Worm (Caenorhabditis elegans) whole organism, L4 larva: ENCODE results near the gene str-232.

Source experiments
- dpl-1 ChIP-seq: fragments of 150-350 bp; optimal IDR thresholded peaks from 2 replicates; lab custom pipeline; 2014; ENCODE audit warnings: missing biosample characterization, missing genetic modification reagents, missing genetic modification characterization
- lin-13 ChIP-seq: fragments of 150-350 bp; optimal IDR thresholded peaks from 2 replicates; lab custom pipeline; 2014; ENCODE audit warnings: missing biosample characterization, missing genetic modification reagents, missing genetic modification characterization
- lir-3 ChIP-seq: sonication (generic microtip); optimal IDR thresholded peaks from 2 replicates; lab custom pipeline; 2016; ENCODE audit warnings: mild to moderate bottlenecking, missing genetic modification characterization, missing compliant biosample characterization
- pha-4 ChIP-seq, 2 experiments: fragments of 150-350 bp in 1 of 2; fragments of 200-800 bp in 1 of 2; sonication (Bioruptor generic) in 1 of 2; IDR thresholded peaks in 1 of 2; optimal IDR thresholded peaks in 1 of 2; 2 replicates each; pipeline versions ENCODE4 v1.3.6 to Lab custom; 2014 to 2022; ENCODE audit warnings: missing genetic modification characterization in 2 of 2, missing genetic modification reagents in 2 of 2, missing biosample characterization in 1 of 2, missing compliant biosample characterization in 1 of 2

ce11 chrV:16045837-16046236, 30.3 kb upstream of the str-232 start, which contains the start of gene T10C6.15:
- TF ChIP-seq lir-3 (tag; lab: Kevin White, UChicago) (no peak), pha-4 (GFP tag; IDR thresholded peaks at IDR 0.05; lab: Robert Waterston, UW) (no peak), pha-4 (tag; optimal IDR thresholded peaks at IDR 0.05; lab: Kevin White, UChicago) (no peak), lin-13 (no peak), dpl-1 (GFP tag; lab: Kevin White, UChicago) (no peak)
